Fruit fly (Drosophila melanogaster) whole organism, embryonic: ENCODE measurements around the gene CG44006.

Experiments used
- Awh ChIP-seq: fragments of 200-800 bp; sonication (Bioruptor generic); IDR thresholded peaks from 2 replicates; pipeline ENCODE4, ENCODE4 v1.3.6; 2022; ENCODE audit warnings: missing biosample characterization, missing genetic modification characterization
- Blimp-1 ChIP-seq: fragments of 200-800 bp; sonication (Bioruptor generic); optimal IDR thresholded peaks from 3 replicates; lab custom pipeline; 2018; ENCODE audit warnings: missing biosample characterization, missing genetic modification characterization, mild to moderate bottlenecking, moderate library complexity, missing genetic modification reagents
- CG10959 ChIP-seq: fragments of 200-800 bp; sonication (Bioruptor generic); IDR thresholded peaks from 2 replicates; pipeline ENCODE4 v1.3.6; 2022; ENCODE audit warnings: missing biosample characterization, missing genetic modification characterization
- CG10979 ChIP-seq: fragments of 200-800 bp; sonication (Bioruptor generic); optimal IDR thresholded peaks from 2 replicates; lab custom pipeline; 2018; ENCODE audit warnings: missing biosample characterization, mild to moderate bottlenecking, missing genetic modification characterization, moderate library complexity
- CG11504 ChIP-seq: fragments of 200-800 bp; sonication (Bioruptor generic); optimal IDR thresholded peaks from 3 replicates; lab custom pipeline; 2019; ENCODE audit warnings: missing biosample characterization, mild to moderate bottlenecking, missing genetic modification characterization, moderate library complexity
- CG12299 ChIP-seq: fragments of 200-800 bp; sonication (Bioruptor generic); optimal IDR thresholded peaks from 2 replicates; lab custom pipeline; 2018; ENCODE audit warnings: missing biosample characterization, mild to moderate bottlenecking, missing genetic modification characterization
- CG13287 ChIP-seq: fragments of 200-800 bp; sonication (Bioruptor generic); IDR thresholded peaks from 2 replicates; pipeline ENCODE4 v1.3.6; 2022; ENCODE audit warnings: missing biosample characterization, missing genetic modification characterization; ENCODE audit not compliant: partially characterized antibody
- CG17912 ChIP-seq: fragments of 200-800 bp; sonication (Bioruptor generic); optimal IDR thresholded peaks from 2 replicates; lab custom pipeline; 2018; ENCODE audit warnings: missing biosample characterization, mild to moderate bottlenecking, missing genetic modification characterization
- CG18599 ChIP-seq: fragments of 200-800 bp; sonication (Bioruptor generic); optimal IDR thresholded peaks from 3 replicates; lab custom pipeline; 2017; ENCODE audit warnings: missing biosample characterization, missing genetic modification characterization, mild to moderate bottlenecking, moderate library complexity, missing genetic modification reagents
- CG2202 ChIP-seq: fragments of 200-800 bp; sonication (Bioruptor generic); optimal IDR thresholded peaks from 2 replicates; lab custom pipeline; 2018; ENCODE audit warnings: missing biosample characterization, mild to moderate bottlenecking, missing genetic modification characterization
- CG31441 ChIP-seq: fragments of 200-800 bp; sonication (Bioruptor generic); IDR thresholded peaks from 2 replicates; pipeline ENCODE4 v1.3.6; 2022; ENCODE audit warnings: missing biosample characterization, missing genetic modification characterization
- CG6813 ChIP-seq: fragments of 200-800 bp; sonication (Bioruptor generic); optimal IDR thresholded peaks from 2 replicates; lab custom pipeline; 2017; ENCODE audit warnings: missing biosample characterization, missing genetic modification characterization, mild to moderate bottlenecking, moderate library complexity, missing genetic modification reagents
- CG8281 ChIP-seq: fragments of 200-800 bp; sonication (Bioruptor generic); optimal IDR thresholded peaks from 2 replicates; lab custom pipeline; 2018; ENCODE audit warnings: missing biosample characterization, mild to moderate bottlenecking, missing genetic modification characterization, moderate library complexity
- D ChIP-seq, 2 experiments: fragments of 200-800 bp in 1 of 2; fragments of >200 bp in 1 of 2; sonication (Bioruptor generic) in 1 of 2; optimal IDR thresholded peaks; 2 replicates in 1 of 2; 3 replicates in 1 of 2; lab custom pipeline; 2017; ENCODE audit warnings: mild to moderate bottlenecking in 1 of 2, missing biosample characterization in 1 of 2, missing genetic modification characterization in 1 of 2, missing genetic modification reagents in 1 of 2
- Drgx ChIP-seq: fragments of 200-800 bp; sonication (Bioruptor generic); IDR thresholded peaks from 2 replicates; pipeline ENCODE4 v1.3.6; 2022; ENCODE audit warnings: missing biosample characterization, missing genetic modification characterization
- Ets65A ChIP-seq: fragments of 200-800 bp; sonication (Bioruptor generic); peaks from one replicate; lab custom pipeline; 2016; ENCODE audit warnings: missing biosample characterization, missing genetic modification characterization
- Fer2 ChIP-seq: fragments of 200-800 bp; sonication (Bioruptor generic); optimal IDR thresholded peaks from 2 replicates; lab custom pipeline; 2018; ENCODE audit warnings: missing biosample characterization, mild to moderate bottlenecking, missing genetic modification characterization, moderate library complexity
- Hsf ChIP-seq: fragments of 200-800 bp; sonication (Bioruptor generic); optimal IDR thresholded peaks from 3 replicates; lab custom pipeline; 2016; ENCODE audit warnings: missing biosample characterization, missing genetic modification characterization
- Kr ChIP-seq: fragments of 200-800 bp; sonication (Bioruptor generic); optimal IDR thresholded peaks from 2 replicates; lab custom pipeline; 2017; ENCODE audit warnings: missing biosample characterization, mild to moderate bottlenecking, missing genetic modification characterization
- Lim3 ChIP-seq: fragments of 200-800 bp; sonication (Bioruptor generic); IDR thresholded peaks from 2 replicates; pipeline ENCODE4 v1.3.6; 2022; ENCODE audit warnings: missing biosample characterization, missing genetic modification characterization
- MESR4 ChIP-seq: fragments of 200-800 bp; sonication (Bioruptor generic); optimal IDR thresholded peaks from 2 replicates; lab custom pipeline; 2018; ENCODE audit warnings: missing biosample characterization, mild to moderate bottlenecking, missing genetic modification characterization, moderate library complexity
- Oli ChIP-seq: fragments of 200-800 bp; sonication (Bioruptor generic); optimal IDR thresholded peaks from 2 replicates; lab custom pipeline; 2018; ENCODE audit warnings: missing biosample characterization, mild to moderate bottlenecking, missing genetic modification characterization, moderate library complexity
- Sox102F ChIP-seq: fragments of 200-800 bp; sonication (Bioruptor generic); optimal IDR thresholded peaks from 2 replicates; lab custom pipeline; 2018; ENCODE audit warnings: missing biosample characterization, mild to moderate bottlenecking, missing genetic modification characterization, moderate library complexity
- Spps ChIP-seq: fragments of 200-800 bp; sonication (Bioruptor generic); optimal IDR thresholded peaks from 2 replicates; lab custom pipeline; 2018; ENCODE audit warnings: missing biosample characterization, mild to moderate bottlenecking, missing genetic modification characterization
- bsh ChIP-seq, 2 experiments: fragments of 200-800 bp; sonication (Bioruptor generic); optimal IDR thresholded peaks; 2 replicates each; lab custom pipeline; 2017 to 2018; ENCODE audit warnings: mild to moderate bottlenecking in 2 of 2, missing biosample characterization in 2 of 2, missing genetic modification characterization in 2 of 2, moderate library complexity in 1 of 2
- eve ChIP-seq, 2 experiments: fragments of >200 bp; optimal IDR thresholded peaks; 2 replicates each; lab custom pipeline; 2017; ENCODE audit warnings: missing biosample characterization in 2 of 2, missing genetic modification characterization in 2 of 2
- ewg ChIP-seq: fragments of 200-800 bp; sonication (Bioruptor generic); optimal IDR thresholded peaks from 3 replicates; lab custom pipeline; 2017; ENCODE audit warnings: mild to moderate bottlenecking, missing biosample characterization, missing genetic modification reagents, missing genetic modification characterization
- fd96Cb ChIP-seq: fragments of 200-800 bp; sonication (Bioruptor generic); optimal IDR thresholded peaks from 2 replicates; lab custom pipeline; 2018; ENCODE audit warnings: missing biosample characterization, mild to moderate bottlenecking, missing genetic modification characterization, moderate library complexity
- gem ChIP-seq: fragments of 200-800 bp; sonication (Bioruptor generic); optimal IDR thresholded peaks from 2 replicates; lab custom pipeline; 2019; ENCODE audit warnings: missing biosample characterization, mild to moderate bottlenecking, missing genetic modification characterization, moderate library complexity
- kni ChIP-seq: fragments of 200-800 bp; sonication (Bioruptor generic); optimal IDR thresholded peaks from 3 replicates; lab custom pipeline; 2017; ENCODE audit warnings: mild to moderate bottlenecking, missing biosample characterization, missing genetic modification reagents, missing genetic modification characterization
- mirr ChIP-seq: fragments of 200-800 bp; sonication (Bioruptor generic); optimal IDR thresholded peaks from 3 replicates; lab custom pipeline; 2018; ENCODE audit warnings: missing biosample characterization, mild to moderate bottlenecking, missing genetic modification characterization
- phol ChIP-seq: fragments of 200-800 bp; sonication (Bioruptor generic); optimal IDR thresholded peaks from 3 replicates; lab custom pipeline; 2018; ENCODE audit warnings: missing biosample characterization, mild to moderate bottlenecking, missing genetic modification characterization, moderate library complexity
- prd ChIP-seq, 3 experiments: fragments of >200 bp in 2 of 3; fragments of 200-800 bp in 1 of 3; sonication (Bioruptor generic) in 1 of 3; optimal IDR thresholded peaks in 2 of 3; IDR thresholded peaks in 1 of 3; 2 replicates in 2 of 3; 3 replicates in 1 of 3; pipeline versions ENCODE4 v1.3.6 to Lab custom; 2017 to 2022; ENCODE audit warnings: missing biosample characterization in 1 of 3, missing genetic modification characterization in 1 of 3
- slbo ChIP-seq: fragments of 200-800 bp; sonication (Bioruptor generic); IDR thresholded peaks from 2 replicates; pipeline ENCODE4 v1.3.6; 2022; ENCODE audit warnings: missing biosample characterization, missing genetic modification characterization
- sob ChIP-seq: fragments of 200-800 bp; sonication (Bioruptor generic); IDR thresholded peaks from 2 replicates; pipeline ENCODE4 v1.3.6; 2022; ENCODE audit warnings: missing biosample characterization, missing genetic modification characterization
- stwl ChIP-seq: fragments of 200-800 bp; sonication (Bioruptor generic); optimal IDR thresholded peaks from 3 replicates; lab custom pipeline; 2018; ENCODE audit warnings: missing biosample characterization, mild to moderate bottlenecking, missing genetic modification characterization, moderate library complexity

The CG44006 gene

DNA sequence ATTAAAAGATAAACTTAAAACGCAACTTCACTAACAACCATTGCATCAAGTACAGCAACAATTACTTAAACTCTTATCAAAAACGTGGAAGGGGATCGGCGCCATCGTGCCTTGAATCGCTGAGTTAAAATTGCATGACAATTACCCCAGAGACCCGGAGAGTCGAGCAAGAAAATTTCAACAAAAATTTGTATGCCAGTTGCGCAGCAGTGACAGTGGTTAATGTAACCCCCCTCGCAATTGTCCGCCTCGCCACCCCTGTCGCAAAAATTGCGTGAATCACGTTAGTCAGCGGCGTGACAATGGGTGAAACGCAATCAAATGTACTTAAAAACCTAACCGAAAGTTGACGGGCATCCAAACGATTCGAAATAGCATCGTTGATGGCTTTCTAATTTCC lies 29.8 kb upstream of the CG44006 start (continued):
- no peak for TF ChIP-seq CG12299 (tag; lab: Kevin White, UChicago)
- peak; percentile 26 for TF ChIP-seq Blimp-1 (GFP tag; lab: Kevin White, UChicago)
- no peak for TF ChIP-seq Spps
- TF ChIP-seq CG13287 (GFP tag; lab: Robert Waterston, UW), result no peak
- peak; percentile 48 for TF ChIP-seq slbo (GFP tag; lab: Robert Waterston, UW)
- no peak for TF ChIP-seq CG6813 (GFP tag; lab: Kevin White, UChicago)
- peak; percentile 30 for TF ChIP-seq Ets65A (GFP tag; lab: Kevin White, UChicago)
- TF ChIP-seq Fer2 (tag; lab: Kevin White, UChicago), result no peak
- TF ChIP-seq fd96Cb (tag; lab: Kevin White, UChicago), result no peak
- no peak for TF ChIP-seq CG2202 (tag; lab: Kevin White, UChicago)
- no peak for TF ChIP-seq stwl (tag; lab: Kevin White, UChicago)
- TF ChIP-seq D (optimal IDR thresholded peaks at IDR 0.05; lab: Kevin White, UChicago), result no peak
- TF ChIP-seq D (GFP tag; optimal IDR thresholded peaks at IDR 0.05; lab: Kevin White, UChicago), result no peak
- TF ChIP-seq sob (GFP tag; lab: Robert Waterston, UW), result 0 out of 2 replicates have a peak, but pooled peaks have one; percentile 25
- TF ChIP-seq kni (GFP tag; lab: Kevin White, UChicago), result peak; percentile 15
- TF ChIP-seq Drgx (GFP tag; lab: Robert Waterston, UW), result peak; percentile 16; the same call in 1 of the 2 replicates
- TF ChIP-seq prd (optimal IDR thresholded peaks at IDR 0.05; lab: Kevin White, UChicago), result no peak
- TF ChIP-seq prd (GFP tag; IDR thresholded peaks at IDR 0.05; lab: Robert Waterston, UW), result 0 out of 3 replicates have a peak, but pooled peaks have one; percentile 25
- no peak for TF ChIP-seq CG8281 (tag; lab: Kevin White, UChicago)
- no peak for TF ChIP-seq Hsf (GFP tag; lab: Kevin White, UChicago)
- TF ChIP-seq CG10959 (GFP tag; lab: Robert Waterston, UW), result 0 out of 2 replicates have a peak, but pooled peaks have one; percentile 5

DNA sequence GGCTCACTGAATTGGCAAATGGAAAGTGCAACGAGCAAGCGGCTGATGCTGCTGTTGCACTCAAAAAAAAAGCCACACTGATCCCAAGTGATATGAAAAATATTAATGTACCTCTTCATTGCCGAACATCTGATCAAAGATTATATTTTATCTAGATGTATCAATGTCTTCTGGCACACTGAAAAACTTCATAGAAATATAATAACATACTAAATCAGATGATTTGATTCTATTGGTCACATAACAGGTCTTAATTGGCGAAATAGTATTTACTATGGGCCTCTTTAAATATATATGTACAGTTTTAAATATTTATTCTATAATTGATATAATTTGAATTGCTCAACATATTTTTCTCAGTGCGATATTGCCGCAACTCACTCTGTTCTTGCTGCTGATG lies 26.8 kb upstream of the CG44006 start:
- TF ChIP-seq CG11504 (peak; percentile 6), ewg (GFP tag; lab: Kevin White, UChicago) (no peak), CG18599 (GFP tag; lab: Kevin White, UChicago) (no peak), bsh (GFP tag; optimal IDR thresholded peaks at IDR 0.05; lab: Kevin White, UChicago) (peak; percentile 34 to 58), gem (tag; lab: Kevin White, UChicago) (peak; percentile 27), Awh (GFP tag; lab: Robert Waterston, UW) (no peak), phol (peak; percentile 2), CG10979 (tag; lab: Kevin White, UChicago) (peak; percentile 6), MESR4 (no peak), Blimp-1 (GFP tag; lab: Kevin White, UChicago) (peak; percentile 19), Lim3 (GFP tag; lab: Robert Waterston, UW) (no peak), mirr (GFP tag; lab: Kevin White, UChicago) (no peak), eve (GFP tag; optimal IDR thresholded peaks at IDR 0.05; lab: Kevin White, UChicago) (no peak), Drgx (GFP tag; lab: Robert Waterston, UW) (peak; percentile 51; the same call in 1 of the 2 replicates), Oli (tag; lab: Kevin White, UChicago) (peak; percentile 1), Kr (GFP tag; lab: Kevin White, UChicago) (no peak), CG31441 (GFP tag; lab: Robert Waterston, UW) (0 out of 2 replicates have a peak, but pooled peaks have one; percentile 14), Spps (no peak), CG13287 (GFP tag; lab: Robert Waterston, UW) (no peak), CG17912 (no peak), Sox102F (GFP tag; lab: Kevin White, UChicago) (peak; percentile 36)
- TF ChIP-seq, all 482 proteins: peak for 10
